Worm (Caenorhabditis elegans): ENCODE measurements around the gene coq-3.

The coq-3 gene

DNA sequence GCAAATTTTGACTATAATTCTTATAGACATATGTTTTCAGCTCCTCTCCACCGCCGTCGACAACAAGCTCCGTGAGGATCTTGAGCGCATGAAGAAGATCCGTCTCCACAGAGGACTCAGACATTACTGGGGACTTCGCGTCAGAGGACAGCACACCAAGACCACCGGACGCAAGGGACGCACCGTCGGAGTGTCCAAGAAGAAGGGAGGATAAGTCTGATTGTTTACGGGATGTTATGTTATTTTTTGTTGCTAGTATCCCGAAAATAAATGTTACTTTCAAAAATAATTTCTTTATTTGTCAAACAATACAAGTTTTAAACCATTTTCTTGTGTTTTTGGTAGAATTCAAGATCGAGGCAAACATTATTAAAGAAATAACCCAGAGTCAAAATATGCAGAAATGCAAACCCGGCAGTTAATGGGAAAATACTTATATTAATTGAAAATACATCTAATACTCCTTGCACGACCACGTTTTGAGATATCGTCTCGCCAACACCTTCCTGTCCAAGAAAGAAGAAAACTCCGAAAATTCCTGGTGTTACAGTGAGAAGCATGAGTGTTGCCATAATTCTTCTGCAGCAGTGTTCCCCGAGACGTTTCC is 30.1 kb upstream of the coq-3 start:
- no peak for TF ChIP-seq pag-3 (tag; optimal IDR thresholded peaks at IDR 0.05; ENCODE audit: borderline replicate concordance)

DNA sequence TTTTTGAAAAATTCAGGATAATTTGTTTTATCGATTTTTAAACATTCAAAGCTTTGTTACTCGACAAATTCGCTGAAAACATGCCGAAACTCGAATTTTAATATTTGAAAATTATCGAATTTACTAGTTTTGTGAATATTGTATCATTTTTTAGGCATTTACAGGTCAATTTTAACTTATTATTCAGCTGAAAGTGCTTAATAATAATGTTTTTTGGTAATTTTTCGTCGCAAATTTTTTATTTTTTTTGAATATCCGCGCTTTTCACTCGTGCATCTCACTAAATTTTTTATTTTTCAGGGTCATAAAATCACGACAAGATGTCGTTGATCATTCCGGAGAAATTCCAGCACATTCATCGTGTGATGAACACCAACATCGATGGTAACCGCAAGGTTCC is 29.3 kb upstream of the coq-3 start, which contains the start of gene rps-18:
TSS of gene rps-18 (plus strand) at position 301 of the 400 bp plus-strand sequence.
- no peak for TF ChIP-seq pax-1 (tag; optimal IDR thresholded peaks at IDR 0.05)
- TF ChIP-seq unc-55 (GFP tag; optimal IDR thresholded peaks at IDR 0.05) = no peak
- no peak for TF ChIP-seq ceh-6 (GFP tag; optimal IDR thresholded peaks at IDR 0.05)
- no peak for TF ChIP-seq gmeb-2 (tag; optimal IDR thresholded peaks at IDR 0.05)
- TF ChIP-seq pha-4 (tag; optimal IDR thresholded peaks at IDR 0.05) = no peak
- no peak for TF ChIP-seq syd-9 (tag; optimal IDR thresholded peaks at IDR 0.05)
- TF ChIP-seq sdc-2 (tag; optimal IDR thresholded peaks at IDR 0.05) = no peak
- TF ChIP-seq ttx-3 (tag; optimal IDR thresholded peaks at IDR 0.05) = no peak
- TF ChIP-seq ceh-45 (GFP tag; IDR thresholded peaks at IDR 0.05) = no peak
- TF ChIP-seq hlh-13 (GFP tag; optimal IDR thresholded peaks at IDR 0.05) = no peak

DNA sequence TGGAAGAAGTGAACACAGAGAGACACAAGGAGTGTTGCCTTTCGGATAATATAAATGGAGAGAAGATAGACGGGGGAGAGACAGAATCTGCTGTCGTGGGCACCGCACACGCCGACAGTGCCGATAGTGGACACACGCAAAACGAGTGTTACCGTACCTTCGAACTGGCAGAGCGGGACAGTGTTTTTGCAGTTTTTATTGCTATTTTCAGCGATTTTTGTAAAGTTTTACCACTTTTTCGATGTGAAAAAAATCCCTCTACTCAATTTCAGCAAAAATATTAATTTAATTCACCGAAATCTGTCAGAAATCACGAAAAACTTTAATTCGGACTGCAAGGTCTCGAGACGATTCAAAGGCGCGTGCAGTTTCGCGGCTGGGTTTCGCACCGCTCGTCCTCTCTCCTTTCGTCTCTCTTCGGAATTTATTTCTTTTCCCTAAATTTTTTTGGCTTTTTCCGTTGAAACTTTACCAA is 28.8 kb upstream of the coq-3 start, which contains the start of gene sec-61.A:
TSS of gene sec-61.A (minus strand) at position 387 of the 475 bp plus-strand sequence.
- TF ChIP-seq C38D4.7 (GFP tag; optimal IDR thresholded peaks at IDR 0.05) (no peak), dmd-4 (tag; optimal IDR thresholded peaks at IDR 0.05; ENCODE audit: borderline replicate concordance) (no peak), ceh-45 (GFP tag; IDR thresholded peaks at IDR 0.05) (no peak), ceh-9 (tag; optimal IDR thresholded peaks at IDR 0.05) (no peak), tbx-7 (tag; optimal IDR thresholded peaks at IDR 0.05) (peak; percentile 29), ref-2 (tag; optimal IDR thresholded peaks at IDR 0.05) (peak; percentile 87), ceh-48 (tag; optimal IDR thresholded peaks at IDR 0.05) (no peak), unc-55 (GFP tag; optimal IDR thresholded peaks at IDR 0.05) (peak; percentile 9), gmeb-2 (tag; optimal IDR thresholded peaks at IDR 0.05) (no peak), K02D7.2 (tag; optimal IDR thresholded peaks at IDR 0.05) (no peak), lim-6 (tag; optimal IDR thresholded peaks at IDR 0.05) (no peak), pros-1 (tag; optimal IDR thresholded peaks at IDR 0.05) (no peak), ttx-3 (tag; optimal IDR thresholded peaks at IDR 0.05) (no peak), sdc-2 (tag; optimal IDR thresholded peaks at IDR 0.05) (no peak), ceh-22 (tag; optimal IDR thresholded peaks at IDR 0.05) (no peak), ceh-34 (tag; optimal IDR thresholded peaks at IDR 0.05) (peak; percentile 63), fkh-6 (tag; optimal IDR thresholded peaks at IDR 0.05) (no peak), che-1 (tag; optimal IDR thresholded peaks at IDR 0.05) (no peak), fkh-10 (GFP tag; optimal IDR thresholded peaks at IDR 0.05) (no peak), ceh-14 (tag; optimal IDR thresholded peaks at IDR 0.05) (no peak), lin-11 (tag; optimal IDR thresholded peaks at IDR 0.05) (no peak), K09A11.1 (tag; optimal IDR thresholded peaks at IDR 0.05; ENCODE audit: insufficient read depth) (peak; percentile 56), syd-9 (tag; optimal IDR thresholded peaks at IDR 0.05) (no peak), eyg-1 (tag; optimal IDR thresholded peaks at IDR 0.05) (no peak), dve-1 (tag; optimal IDR thresholded peaks at IDR 0.05) (no peak), T23F11.4 (GFP tag; optimal IDR thresholded peaks at IDR 0.05) (no peak), unc-86 (tag; optimal IDR thresholded peaks at IDR 0.05) (no peak), unc-42 (tag; optimal IDR thresholded peaks at IDR 0.05) (peak; percentile 72), zip-5 (tag; optimal IDR thresholded peaks at IDR 0.05) (no peak), ets-4 (tag; optimal IDR thresholded peaks at IDR 0.05) (peak; percentile 7), ztf-16 (tag; optimal IDR thresholded peaks at IDR 0.05) (peak; percentile 6), mec-3 (tag; optimal IDR thresholded peaks at IDR 0.05; ENCODE audit: borderline replicate concordance) (no peak), elt-4 (tag; optimal IDR thresholded peaks at IDR 0.05) (no peak), npax-4 (tag; optimal IDR thresholded peaks at IDR 0.05) (no peak), hlh-30 (tag; optimal IDR thresholded peaks at IDR 0.05; ENCODE audit: insufficient read depth) (peak; percentile 71), pqm-1 (tag; optimal IDR thresholded peaks at IDR 0.05) (no peak), pat-9 (tag; optimal IDR thresholded peaks at IDR 0.05) (no peak), ahr-1 (tag; optimal IDR thresholded peaks at IDR 0.05) (no peak), sox-4 (tag; optimal IDR thresholded peaks at IDR 0.05) (no peak), odd-2 (tag; optimal IDR thresholded peaks at IDR 0.05) (no peak), pax-1 (tag; optimal IDR thresholded peaks at IDR 0.05) (peak; percentile 48), nfya-1 (tag; optimal IDR thresholded peaks at IDR 0.05) (peak; percentile 83), ceh-30 (tag; optimal IDR thresholded peaks at IDR 0.05) (no peak), hlh-13 (GFP tag; optimal IDR thresholded peaks at IDR 0.05) (no peak)

All from whole organism, late embryonic.